Worm (Caenorhabditis elegans) whole organism, young adult: Measurements from ENCODE around the gene srt-29.
A peak's percentile ranks its signal among the peaks of the same experiment; 100 is the strongest.

ENCODE experiments used
- B0019.2 ChIP-seq: fragments of 200-800 bp; sonication (Bioruptor generic); conservative IDR thresholded peaks from 2 replicates; pipeline ENCODE4 v1.3.6; 2022; ENCODE audit warnings: missing genetic modification reagents, missing genetic modification characterization, missing compliant biosample characterization
- B0261.1 ChIP-seq: sonication (generic microtip); optimal IDR thresholded peaks from 2 replicates; lab custom pipeline; 2016; ENCODE audit warnings: mild to moderate bottlenecking, missing genetic modification characterization, moderate library complexity, missing compliant biosample characterization
- C17E4.6 ChIP-seq: fragments of 200-800 bp; sonication (Bioruptor generic); IDR thresholded peaks from 2 replicates; pipeline ENCODE4 v1.3.6; 2022; ENCODE audit warnings: missing genetic modification reagents, missing genetic modification characterization, missing compliant biosample characterization
- F37B4.10 ChIP-seq: fragments of 200-800 bp; sonication (Bioruptor generic); IDR thresholded peaks from 2 replicates; pipeline ENCODE4 v1.3.6; 2022; ENCODE audit warnings: missing genetic modification characterization, missing compliant biosample characterization
- F57C9.4 ChIP-seq: sonication (generic microtip); optimal IDR thresholded peaks from 2 replicates; lab custom pipeline; 2017; ENCODE audit warnings: mild to moderate bottlenecking, missing genetic modification characterization, missing compliant biosample characterization
- K12H6.12 ChIP-seq: fragments of 200-800 bp; sonication (Bioruptor generic); optimal IDR thresholded peaks from 2 replicates; lab custom pipeline; 2018; ENCODE audit warnings: mild to moderate bottlenecking, missing genetic modification characterization, missing compliant biosample characterization
- Y53F4B.3 ChIP-seq: fragments of 200-800 bp; sonication (Bioruptor generic); IDR thresholded peaks from 2 replicates; pipeline ENCODE4 v1.3.6; 2022; ENCODE audit warnings: missing genetic modification reagents, missing genetic modification characterization, missing compliant biosample characterization
- Y53G8AR.9 ChIP-seq: fragments of 200-800 bp; sonication (Bioruptor generic); conservative IDR thresholded peaks from 2 replicates; pipeline ENCODE4 v1.3.6; 2022; ENCODE audit warnings: missing genetic modification reagents, missing genetic modification characterization, missing compliant biosample characterization
- Y56A3A.18 ChIP-seq: fragments of 200-800 bp; sonication (Bioruptor generic); IDR thresholded peaks from 2 replicates; pipeline ENCODE4 v1.3.6; 2022; ENCODE audit warnings: missing genetic modification reagents, missing genetic modification characterization, missing compliant biosample characterization
- aptf-2 ChIP-seq: fragments of 200-800 bp; sonication (Bioruptor generic); conservative IDR thresholded peaks from 2 replicates; pipeline ENCODE4 v1.3.6; 2022; ENCODE audit warnings: missing genetic modification reagents, missing genetic modification characterization, missing compliant biosample characterization
- ccch-3 ChIP-seq: fragments of 200-800 bp; sonication (Bioruptor generic); optimal IDR thresholded peaks from 2 replicates; lab custom pipeline; 2018; ENCODE audit warnings: mild to moderate bottlenecking, missing genetic modification characterization, missing compliant biosample characterization
- ceh-58 ChIP-seq: fragments of 200-800 bp; sonication (Bioruptor generic); IDR thresholded peaks from 2 replicates; pipeline ENCODE4 v1.3.6; 2022; ENCODE audit warnings: missing genetic modification characterization, missing compliant biosample characterization
- ceh-91 ChIP-seq: fragments of 200-800 bp; sonication (Bioruptor generic); IDR thresholded peaks from 2 replicates; pipeline ENCODE4 v1.3.6; 2022; ENCODE audit warnings: missing genetic modification reagents, missing genetic modification characterization, missing compliant biosample characterization
- chd-7 ChIP-seq: sonication (generic microtip); optimal IDR thresholded peaks from 2 replicates; lab custom pipeline; 2016; ENCODE audit warnings: mild to moderate bottlenecking, missing genetic modification characterization, moderate library complexity, missing compliant biosample characterization
- dpl-1 ChIP-seq: fragments of 150-350 bp; optimal IDR thresholded peaks from 2 replicates; lab custom pipeline; 2014; ENCODE audit warnings: missing biosample characterization, missing genetic modification reagents, missing genetic modification characterization
- efl-1 ChIP-seq: fragments of 150-350 bp; optimal IDR thresholded peaks from 2 replicates; lab custom pipeline; 2014; ENCODE audit warnings: missing biosample characterization, missing genetic modification reagents, missing genetic modification characterization
- egrh-3 ChIP-seq: fragments of 200-800 bp; sonication (Bioruptor generic); IDR thresholded peaks from 2 replicates; pipeline ENCODE4 v1.3.6; 2022; ENCODE audit warnings: missing genetic modification reagents, missing genetic modification characterization, missing compliant biosample characterization
- hlh-12 ChIP-seq: sonication (generic microtip); optimal IDR thresholded peaks from 2 replicates; lab custom pipeline; 2016; ENCODE audit warnings: missing genetic modification characterization, missing compliant biosample characterization
- hlh-26 ChIP-seq: fragments of 200-800 bp; sonication (Bioruptor generic); conservative IDR thresholded peaks from 2 replicates; pipeline ENCODE4 v1.3.6; 2022; ENCODE audit warnings: missing genetic modification reagents, missing genetic modification characterization, missing compliant biosample characterization
- hmg-1.2 ChIP-seq: fragments of 200-800 bp; sonication (Bioruptor generic); IDR thresholded peaks from 2 replicates; pipeline ENCODE4 v1.3.6; 2022; ENCODE audit warnings: missing genetic modification reagents, missing genetic modification characterization, missing compliant biosample characterization
- let-526 ChIP-seq: fragments of 200-800 bp; sonication (Bioruptor generic); IDR thresholded peaks from 2 replicates; pipeline ENCODE4 v1.3.6; 2022; ENCODE audit warnings: missing genetic modification reagents, missing genetic modification characterization, missing compliant biosample characterization
- let-607 ChIP-seq, 2 experiments: fragments of 200-800 bp in 1 of 2; sonication (Bioruptor generic) in 1 of 2; sonication (generic microtip) in 1 of 2; optimal IDR thresholded peaks; 2 replicates each; lab custom pipeline; 2016 to 2018; ENCODE audit warnings: mild to moderate bottlenecking in 2 of 2, missing compliant biosample characterization in 2 of 2, missing genetic modification characterization in 2 of 2, moderate library complexity in 2 of 2, missing genotype in 1 of 2
- lin-40 ChIP-seq: sonication (generic microtip); optimal IDR thresholded peaks from 2 replicates; lab custom pipeline; 2016; ENCODE audit warnings: missing genetic modification characterization, mild to moderate bottlenecking, missing compliant biosample characterization, missing genotype, missing genetic modification reagents
- lin-54 ChIP-seq: fragments of 200-800 bp; sonication (Bioruptor generic); optimal IDR thresholded peaks from 2 replicates; lab custom pipeline; 2018; ENCODE audit warnings: mild to moderate bottlenecking, missing genetic modification characterization, missing compliant biosample characterization
- lsl-1 ChIP-seq: fragments of 200-800 bp; sonication (Bioruptor generic); optimal IDR thresholded peaks from 2 replicates; lab custom pipeline; 2018; ENCODE audit warnings: mild to moderate bottlenecking, missing genetic modification characterization, moderate library complexity, missing compliant biosample characterization
- lsy-27 ChIP-seq: sonication (generic microtip); optimal IDR thresholded peaks from 2 replicates; lab custom pipeline; 2017; ENCODE audit warnings: missing genetic modification characterization, mild to moderate bottlenecking, missing compliant biosample characterization, antibody characterized with exemption, missing genotype, borderline replicate concordance; ENCODE audit not compliant: insufficient read depth
- madf-3 ChIP-seq: fragments of 200-800 bp; sonication (Bioruptor generic); IDR thresholded peaks from 2 replicates; pipeline ENCODE4 v1.3.6; 2022; ENCODE audit warnings: missing genetic modification reagents, missing genetic modification characterization, missing compliant biosample characterization
- madf-6 ChIP-seq: fragments of 200-800 bp; sonication (Bioruptor generic); IDR thresholded peaks from 2 replicates; pipeline ENCODE4 v1.3.6; 2022; ENCODE audit warnings: missing genetic modification reagents, missing genetic modification characterization, missing compliant biosample characterization
- mcd-1 ChIP-seq: fragments of 200-800 bp; sonication (Bioruptor generic); IDR thresholded peaks from 2 replicates; pipeline ENCODE4 v1.3.6; 2022; ENCODE audit warnings: missing genetic modification reagents, missing genetic modification characterization, missing compliant biosample characterization
- mxl-1 ChIP-seq: sonication (generic microtip); optimal IDR thresholded peaks from 2 replicates; lab custom pipeline; 2016; ENCODE audit warnings: missing genetic modification characterization, missing compliant biosample characterization
- nfyb-1 ChIP-seq: fragments of 200-800 bp; sonication (Bioruptor generic); IDR thresholded peaks from 2 replicates; pipeline ENCODE4 v1.3.6; 2022; ENCODE audit warnings: missing genetic modification reagents, missing genetic modification characterization, missing compliant biosample characterization
- nhr-80 ChIP-seq: sonication (generic microtip); optimal IDR thresholded peaks from 2 replicates; lab custom pipeline; 2016; ENCODE audit warnings: missing genetic modification characterization, missing compliant biosample characterization
- nhr-90 ChIP-seq: sonication (generic microtip); optimal IDR thresholded peaks from 2 replicates; lab custom pipeline; 2016; ENCODE audit warnings: missing genotype, mild to moderate bottlenecking, missing genetic modification characterization, missing compliant biosample characterization
- pbrm-1 ChIP-seq: fragments of 200-800 bp; sonication (Bioruptor generic); IDR thresholded peaks from 2 replicates; pipeline ENCODE4 v1.3.6; 2022; ENCODE audit warnings: missing genetic modification reagents, missing genetic modification characterization, missing compliant biosample characterization
- sdz-38 ChIP-seq: sonication (generic microtip); optimal IDR thresholded peaks from 2 replicates; lab custom pipeline; 2016; ENCODE audit warnings: missing genotype, missing genetic modification characterization, missing compliant biosample characterization
- sea-2 ChIP-seq: fragments of 200-800 bp; sonication (Bioruptor generic); IDR thresholded peaks from 2 replicates; pipeline ENCODE4 v1.3.6; 2022; ENCODE audit warnings: missing genetic modification characterization, missing compliant biosample characterization
- snpc-4 ChIP-seq, 5 experiments: fragments of 150-350 bp in 1 of 5; sonication (generic microtip) in 4 of 5; optimal IDR thresholded peaks; 2 replicates each; lab custom pipeline; 2014 to 2018; ENCODE audit warnings: missing genetic modification characterization in 5 of 5, missing biosample characterization in 3 of 5, antibody characterized with exemption in 2 of 5, mild to moderate bottlenecking in 2 of 5, missing compliant biosample characterization in 2 of 5, missing genotype in 2 of 5, moderate library complexity in 2 of 5, missing genetic modification reagents in 1 of 5
- sptf-2 ChIP-seq: fragments of 200-800 bp; sonication (Bioruptor generic); optimal IDR thresholded peaks from 2 replicates; lab custom pipeline; 2018; ENCODE audit warnings: mild to moderate bottlenecking, missing genetic modification characterization, missing compliant biosample characterization
- zfh-2 ChIP-seq: fragments of 200-800 bp; sonication (Bioruptor generic); conservative IDR thresholded peaks from 2 replicates; pipeline ENCODE4 v1.3.6; 2022; ENCODE audit warnings: missing genetic modification reagents, missing genetic modification characterization, missing compliant biosample characterization
- zim-3 ChIP-seq: sonication (generic microtip); optimal IDR thresholded peaks from 2 replicates; lab custom pipeline; 2017; ENCODE audit warnings: mild to moderate bottlenecking, missing genetic modification characterization, moderate library complexity, missing compliant biosample characterization
- ztf-26 ChIP-seq: sonication (generic microtip); optimal IDR thresholded peaks from 2 replicates; lab custom pipeline; 2017; ENCODE audit warnings: missing genetic modification characterization, missing compliant biosample characterization

Gene srt-29

DNA sequence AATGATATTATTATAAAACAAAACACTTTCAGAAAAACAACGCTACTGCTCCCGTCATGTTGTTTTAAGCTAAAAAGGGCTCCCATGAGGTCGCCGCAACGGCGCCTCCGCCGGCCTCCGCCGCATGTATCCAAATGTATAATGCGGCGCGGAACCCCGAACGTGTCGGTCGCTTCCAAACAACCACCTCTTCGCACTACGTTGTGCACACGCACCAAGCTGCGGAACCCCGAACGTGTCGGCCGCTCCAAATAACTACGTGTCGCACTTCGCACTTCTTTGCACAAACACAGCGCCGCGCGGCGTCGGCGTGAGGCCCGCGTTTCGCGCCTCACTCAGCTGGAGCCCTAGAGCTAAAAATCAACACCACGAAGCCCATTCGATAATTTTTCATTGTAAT is 2.0 kb downstream of the srt-29 start:
- TF ChIP-seq lsl-1 (GFP tag; lab: Kevin White, UChicago) = no peak
- TF ChIP-seq zfh-2 (GFP tag; lab: Robert Waterston, UW) = peak; percentile 84
- peak; percentile 49; the same call in 1 of the 2 replicates for TF ChIP-seq egrh-3 (GFP tag; lab: Robert Waterston, UW)
- TF ChIP-seq hmg-1.2 (GFP tag; lab: Robert Waterston, UW) = peak; percentile 25; the same call in 1 of the 2 replicates
- TF ChIP-seq Y53G8AR.9 (GFP tag; lab: Robert Waterston, UW) = no peak
- no peak for TF ChIP-seq zim-3 (tag; lab: Kevin White, UChicago)
- TF ChIP-seq pbrm-1 (GFP tag; lab: Robert Waterston, UW) = peak; percentile 37; the same call in 1 of the 2 replicates
- TF ChIP-seq madf-6 (GFP tag; lab: Robert Waterston, UW) = no peak
- no peak for TF ChIP-seq madf-3
- no peak for TF ChIP-seq snpc-4 (GFP tag; optimal IDR thresholded peaks at IDR 0.05; lab: Kevin White, UChicago)
- peak in 2 of 4 experiments; percentile 71 to 89 for TF ChIP-seq snpc-4 (tag; optimal IDR thresholded peaks at IDR 0.05; lab: Kevin White, UChicago)
- TF ChIP-seq F37B4.10 (GFP tag; lab: Robert Waterston, UW) = 0 out of 2 replicates have a peak, but pooled peaks have one; percentile 65

DNA sequence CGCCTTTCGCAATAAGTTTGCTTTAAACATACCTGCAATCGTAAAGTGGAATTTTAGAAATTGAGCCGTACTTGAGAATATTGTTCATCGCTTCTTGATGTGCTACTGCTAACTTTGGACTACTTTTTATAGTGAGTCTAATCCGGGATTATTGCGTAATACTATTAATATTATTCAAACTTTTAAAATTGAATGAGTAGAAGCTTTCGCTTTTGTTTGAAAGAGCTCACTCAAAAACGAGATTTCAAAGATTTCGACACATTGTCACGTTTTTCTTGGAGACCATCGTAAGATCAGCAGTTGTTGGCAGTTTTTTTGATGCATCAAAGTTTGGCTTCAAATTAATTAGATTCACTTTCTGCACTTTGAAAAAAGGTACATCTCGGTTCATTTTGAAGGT is 5.4 kb downstream of the srt-29 start, which contains the start of gene srt-28:
TSS of gene srt-28 (minus strand) at position 101 of the 400 bp plus-strand sequence.
- TF ChIP-seq ztf-26 (tag; lab: Kevin White, UChicago) (no peak), B0261.1 (tag; lab: Kevin White, UChicago) (no peak)

DNA sequence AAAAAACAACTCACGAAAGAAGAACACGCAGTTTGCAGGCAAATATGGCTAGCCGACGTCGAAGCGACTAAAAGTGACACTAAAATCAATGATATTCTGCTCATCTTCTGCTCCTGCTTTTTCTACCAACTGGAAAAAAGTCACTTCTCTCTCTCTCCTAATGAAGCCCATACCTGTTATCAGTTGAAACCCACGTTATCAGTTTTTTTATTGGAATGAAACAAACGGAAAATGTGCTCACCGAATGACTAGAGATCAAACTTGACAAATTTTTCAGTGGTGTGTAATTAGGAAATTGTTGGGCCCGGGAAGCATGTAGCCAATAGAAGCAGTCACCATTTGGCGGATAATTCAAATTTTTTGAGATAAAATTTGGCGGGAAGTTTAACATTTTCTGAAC is 7.5 kb downstream of the srt-29 start, which contains the start of gene C24B9.3:
TSS of gene C24B9.3 (minus strand) at position 171 of the 400 bp plus-strand sequence.
- TF ChIP-seq dpl-1 (no peak), nhr-80 (tag; lab: Kevin White, UChicago) (peak; percentile 79)

DNA sequence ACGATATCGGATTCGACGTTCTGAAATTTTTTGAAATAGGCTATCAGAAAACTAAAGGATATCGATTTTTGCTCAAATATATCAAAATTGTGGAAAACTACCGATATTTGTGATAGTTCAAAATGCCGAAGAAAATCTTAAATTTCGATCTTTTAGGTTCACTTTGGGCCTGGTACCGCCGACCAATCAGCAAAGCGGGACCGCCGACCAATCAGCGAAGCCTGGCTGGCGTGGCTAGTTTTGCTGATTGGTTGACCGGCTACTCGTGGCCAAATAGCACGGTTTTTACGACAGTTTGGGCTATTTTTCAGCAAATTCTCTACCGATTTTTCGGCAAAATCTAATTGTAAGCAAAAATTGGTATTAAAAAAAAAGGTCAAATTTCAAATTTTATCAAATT is 8.7 kb downstream of the srt-29 start:
- TF ChIP-seq ztf-26 (tag; lab: Kevin White, UChicago) (no peak), sptf-2 (no peak), ceh-58 (GFP tag; lab: Robert Waterston, UW) (no peak), let-607 (tag; optimal IDR thresholded peaks at IDR 0.05; lab: Kevin White, UChicago) (no peak), Y53F4B.3 (GFP tag; lab: Robert Waterston, UW) (no peak), ccch-3 (no peak), B0019.2 (no peak), madf-3 (no peak), B0261.1 (tag; lab: Kevin White, UChicago) (no peak), let-526 (GFP tag; lab: Robert Waterston, UW) (no peak), sdz-38 (tag; lab: Kevin White, UChicago) (no peak), mxl-1 (tag; lab: Kevin White, UChicago) (no peak), hlh-26 (GFP tag; lab: Robert Waterston, UW) (no peak), egrh-3 (GFP tag; lab: Robert Waterston, UW) (no peak), zfh-2 (GFP tag; lab: Robert Waterston, UW) (no peak), lsy-27 (tag; lab: Kevin White, UChicago) (no peak), sea-2 (no peak), K12H6.12 (tag; lab: Kevin White, UChicago) (no peak), ceh-91 (GFP tag; lab: Robert Waterston, UW) (no peak), F57C9.4 (tag; lab: Kevin White, UChicago) (no peak)

DNA sequence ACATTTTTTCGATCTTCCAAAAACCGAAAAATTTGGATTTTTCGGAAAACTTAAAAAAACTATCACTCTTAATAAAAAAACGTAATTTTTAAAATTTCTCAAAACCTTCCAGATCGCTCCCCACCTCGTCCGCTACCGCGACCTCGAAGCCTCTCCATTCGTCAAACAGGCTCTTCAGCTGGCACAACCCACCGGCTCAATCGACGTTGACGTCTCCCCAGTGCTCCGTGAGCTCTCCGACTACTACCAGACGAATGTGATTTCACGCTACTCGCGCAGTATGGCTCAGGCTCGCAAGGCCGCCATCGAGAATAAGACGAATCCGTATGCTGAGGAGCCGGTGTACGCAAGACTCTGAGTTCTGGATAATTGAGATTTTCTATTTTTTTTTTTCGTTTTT is 12.6 kb downstream of the srt-29 start:
- TF ChIP-seq lin-54 (GFP tag; lab: Kevin White, UChicago) (no peak), B0019.2 (no peak), lin-40 (tag; lab: Kevin White, UChicago) (no peak), Y56A3A.18 (no peak), nhr-90 (tag; lab: Kevin White, UChicago) (no peak), chd-7 (tag; lab: Kevin White, UChicago) (no peak), lsy-27 (tag; lab: Kevin White, UChicago) (no peak), nfyb-1 (no peak), ccch-3 (no peak), mcd-1 (GFP tag; lab: Robert Waterston, UW) (no peak), efl-1 (no peak), aptf-2 (GFP tag; lab: Robert Waterston, UW) (no peak), hlh-12 (tag; lab: Kevin White, UChicago) (no peak), C17E4.6 (GFP tag; lab: Robert Waterston, UW) (no peak)
